Worm (Caenorhabditis elegans) whole organism, L1 larva: ENCODE results near the gene T27C5.10.

Source experiments
- C04F5.9 ChIP-seq: sonication (generic microtip); optimal IDR thresholded peaks from 2 replicates; lab custom pipeline; 2016; ENCODE audit warnings: missing genetic modification characterization, missing compliant biosample characterization
- C16A3.4 ChIP-seq: fragments of 150-350 bp; optimal IDR thresholded peaks from 2 replicates; lab custom pipeline; 2014; ENCODE audit warnings: missing biosample characterization, missing genetic modification characterization
- Y116A8C.19 ChIP-seq: sonication (generic microtip); optimal IDR thresholded peaks from 2 replicates; lab custom pipeline; 2016; ENCODE audit warnings: missing compliant biosample characterization, missing genetic modification characterization, borderline replicate concordance
- aha-1 ChIP-seq: fragments of 150-350 bp; optimal IDR thresholded peaks from 2 replicates; lab custom pipeline; 2014; ENCODE audit warnings: missing biosample characterization, missing genetic modification characterization
- alr-1 ChIP-seq: fragments of 200-800 bp; sonication (Bioruptor generic); optimal IDR thresholded peaks from 2 replicates; lab custom pipeline; 2018; ENCODE audit warnings: borderline replicate concordance, mild to moderate bottlenecking, missing genetic modification characterization, missing compliant biosample characterization
- ama-1 ChIP-seq: fragments of 150-350 bp; optimal IDR thresholded peaks from 2 replicates; lab custom pipeline; 2014
- blmp-1 ChIP-seq: fragments of 150-350 bp; optimal IDR thresholded peaks from 2 replicates; lab custom pipeline; 2014; ENCODE audit warnings: missing biosample characterization, missing genetic modification characterization
- ceh-88 ChIP-seq: fragments of 200-800 bp; sonication (Bioruptor generic); IDR thresholded peaks from 2 replicates; pipeline ENCODE4 v1.3.6; 2022; ENCODE audit warnings: missing genetic modification characterization, missing compliant biosample characterization
- ceh-90 ChIP-seq: sonication (generic microtip); optimal IDR thresholded peaks from 2 replicates; lab custom pipeline; 2016; ENCODE audit warnings: missing genetic modification characterization, missing compliant biosample characterization
- ces-1 ChIP-seq: fragments of 150-350 bp; optimal IDR thresholded peaks from 2 replicates; lab custom pipeline; 2014; ENCODE audit warnings: missing biosample characterization, missing genetic modification reagents, missing genetic modification characterization
- efl-1 ChIP-seq, 4 experiments: fragments of 150-350 bp; optimal IDR thresholded peaks in 3 of 4; peaks in 1 of 4; 1 replicate in 1 of 4; 2 replicates in 3 of 4; lab custom pipeline; 2014; ENCODE audit warnings: missing biosample characterization in 2 of 4, missing genetic modification characterization in 2 of 4, missing genetic modification reagents in 2 of 4
- egl-13 ChIP-seq: sonication (generic microtip); optimal IDR thresholded peaks from 2 replicates; lab custom pipeline; 2016; ENCODE audit warnings: missing genotype, missing genetic modification reagents, missing genetic modification characterization, missing compliant biosample characterization
- elt-2 ChIP-seq: sonication (generic microtip); optimal IDR thresholded peaks from 2 replicates; lab custom pipeline; 2016; ENCODE audit warnings: missing genetic modification characterization, mild to moderate bottlenecking, inconsistent platforms, missing compliant biosample characterization, missing genetic modification reagents
- ets-5 ChIP-seq: fragments of 200-800 bp; sonication (Bioruptor generic); IDR thresholded peaks from 2 replicates; pipeline ENCODE4 v1.3.6; 2022; ENCODE audit warnings: missing genetic modification characterization, missing compliant biosample characterization
- fkh-10 ChIP-seq: sonication (generic microtip); optimal IDR thresholded peaks from 2 replicates; lab custom pipeline; 2017; ENCODE audit warnings: missing biosample characterization, missing genetic modification reagents, missing genetic modification characterization
- grh-1 ChIP-seq: fragments of 200-800 bp; sonication (Bioruptor generic); IDR thresholded peaks from 2 replicates; pipeline ENCODE4 v1.3.6; 2022; ENCODE audit warnings: missing genetic modification reagents, missing genetic modification characterization, missing compliant biosample characterization
- lin-14 ChIP-seq: fragments of 200-800 bp; sonication (Bioruptor generic); optimal IDR thresholded peaks from 2 replicates; lab custom pipeline; 2018; ENCODE audit warnings: mild to moderate bottlenecking, missing genetic modification characterization, moderate library complexity, missing compliant biosample characterization
- lin-35 ChIP-seq, 2 experiments: fragments of 150-350 bp; optimal IDR thresholded peaks; 2 replicates each; lab custom pipeline; 2014; ENCODE audit warnings: missing biosample characterization in 2 of 2, missing genetic modification characterization in 2 of 2, missing genetic modification reagents in 2 of 2
- lin-39 ChIP-seq: fragments of 150-350 bp; optimal IDR thresholded peaks from 2 replicates; lab custom pipeline; 2014; ENCODE audit warnings: missing biosample characterization, missing genetic modification reagents, missing genetic modification characterization
- lir-3 ChIP-seq: sonication (generic microtip); optimal IDR thresholded peaks from 2 replicates; lab custom pipeline; 2016; ENCODE audit warnings: mild to moderate bottlenecking, missing genetic modification characterization, moderate library complexity, missing compliant biosample characterization; ENCODE audit not compliant: poor library complexity
- lsy-2 ChIP-seq, 2 experiments: fragments of 150-350 bp; optimal IDR thresholded peaks; 2 replicates each; lab custom pipeline; 2014; ENCODE audit warnings: missing biosample characterization in 2 of 2, missing genetic modification characterization in 2 of 2
- mef-2 ChIP-seq: fragments of 150-350 bp; optimal IDR thresholded peaks from 2 replicates; lab custom pipeline; 2014; ENCODE audit warnings: missing biosample characterization, missing genetic modification characterization
- mep-1 ChIP-seq: fragments of 150-350 bp; optimal IDR thresholded peaks from 2 replicates; lab custom pipeline; 2014; ENCODE audit warnings: missing biosample characterization, missing genetic modification characterization
- nhr-20 ChIP-seq: sonication (generic microtip); optimal IDR thresholded peaks from 2 replicates; lab custom pipeline; 2016; ENCODE audit warnings: mild to moderate bottlenecking, missing genetic modification characterization, missing compliant biosample characterization
- nhr-237 ChIP-seq: fragments of 150-350 bp; optimal IDR thresholded peaks from 2 replicates; lab custom pipeline; 2014; ENCODE audit warnings: missing biosample characterization, missing genetic modification characterization
- nhr-71 ChIP-seq: sonication (generic microtip); optimal IDR thresholded peaks from 2 replicates; lab custom pipeline; 2016; ENCODE audit warnings: mild to moderate bottlenecking, missing genetic modification characterization, moderate library complexity, missing compliant biosample characterization
- nhr-76 ChIP-seq: sonication (generic microtip); optimal IDR thresholded peaks from 2 replicates; lab custom pipeline; 2017; ENCODE audit warnings: missing biosample characterization, missing genetic modification characterization
- nhr-77 ChIP-seq: fragments of 150-350 bp; optimal IDR thresholded peaks from 2 replicates; lab custom pipeline; 2014; ENCODE audit warnings: missing biosample characterization, missing genetic modification characterization
- nhr-85 ChIP-seq: sonication (generic microtip); peaks from one replicate; lab custom pipeline; 2016; ENCODE audit warnings: missing genetic modification characterization, inconsistent platforms, missing compliant biosample characterization
- pag-3 ChIP-seq: sonication (generic microtip); optimal IDR thresholded peaks from 2 replicates; lab custom pipeline; 2017; ENCODE audit warnings: missing genetic modification characterization, mild to moderate bottlenecking, missing compliant biosample characterization, antibody characterized with exemption, borderline replicate concordance; ENCODE audit not compliant: insufficient read depth
- pqm-1 ChIP-seq: sonication (generic microtip); optimal IDR thresholded peaks from 3 replicates; lab custom pipeline; 2017; ENCODE audit warnings: missing biosample characterization, missing genetic modification characterization
- skn-1 ChIP-seq: fragments of 150-350 bp; optimal IDR thresholded peaks from 2 replicates; lab custom pipeline; 2014; ENCODE audit warnings: missing biosample characterization, missing genetic modification characterization
- sptf-1 ChIP-seq: fragments of 150-350 bp; optimal IDR thresholded peaks from 2 replicates; lab custom pipeline; 2014; ENCODE audit warnings: missing biosample characterization, missing genetic modification characterization
- sup-37 ChIP-seq: fragments of 200-800 bp; sonication (Bioruptor generic); optimal IDR thresholded peaks from 2 replicates; lab custom pipeline; 2018; ENCODE audit warnings: mild to moderate bottlenecking, missing genetic modification characterization, missing compliant biosample characterization
- swsn-7 ChIP-seq: sonication (generic microtip); optimal IDR thresholded peaks from 2 replicates; lab custom pipeline; 2016; ENCODE audit warnings: missing genetic modification characterization, missing compliant biosample characterization
- tlp-1 ChIP-seq: fragments of 150-350 bp; optimal IDR thresholded peaks from 2 replicates; lab custom pipeline; 2014; ENCODE audit warnings: missing biosample characterization, missing genetic modification characterization
- unc-62 ChIP-seq: fragments of 150-350 bp; optimal IDR thresholded peaks from 2 replicates; lab custom pipeline; 2014; ENCODE audit warnings: missing biosample characterization, missing genetic modification reagents, missing genetic modification characterization
- ztf-11 ChIP-seq, 2 experiments: sonication (generic microtip); optimal IDR thresholded peaks; 2 replicates each; lab custom pipeline; 2016 to 2017; ENCODE audit warnings: missing genetic modification characterization in 2 of 2, missing biosample characterization in 1 of 2, missing compliant biosample characterization in 1 of 2

T27C5.10 gene

DNA sequence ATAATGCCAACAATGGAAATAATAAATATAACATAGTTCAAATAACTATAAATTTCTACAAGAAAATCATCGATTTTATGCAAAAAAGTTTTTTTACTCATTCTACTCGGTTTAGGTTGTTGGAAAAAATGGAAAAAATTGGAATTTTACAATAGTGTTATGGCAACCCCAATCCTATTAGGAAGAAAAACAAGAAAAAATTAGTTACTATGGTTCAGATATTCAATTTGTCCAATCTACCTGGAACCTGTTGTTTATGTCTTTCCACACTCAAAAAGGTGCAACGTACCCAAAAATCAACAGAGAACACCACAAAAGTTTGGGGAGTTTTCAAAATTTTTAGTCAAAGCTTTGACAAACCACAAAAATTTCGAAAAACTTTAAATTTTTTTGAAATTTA, at the start of gene T27C5.10:
Gene T27C5.10, minus strand, starts transcription at position 101 of the 400 bp plus-strand sequence.
- TF ChIP-seq ama-1 (lab: Kevin White, UChicago) (no peak), lin-14 (no peak), elt-2 (no peak), mep-1 (no peak), blmp-1 (tag; lab: Kevin White, UChicago) (no peak), ceh-90 (no peak), unc-62 (GFP tag; lab: Kevin White, UChicago) (no peak), nhr-20 (tag; lab: Kevin White, UChicago) (no peak)

DNA sequence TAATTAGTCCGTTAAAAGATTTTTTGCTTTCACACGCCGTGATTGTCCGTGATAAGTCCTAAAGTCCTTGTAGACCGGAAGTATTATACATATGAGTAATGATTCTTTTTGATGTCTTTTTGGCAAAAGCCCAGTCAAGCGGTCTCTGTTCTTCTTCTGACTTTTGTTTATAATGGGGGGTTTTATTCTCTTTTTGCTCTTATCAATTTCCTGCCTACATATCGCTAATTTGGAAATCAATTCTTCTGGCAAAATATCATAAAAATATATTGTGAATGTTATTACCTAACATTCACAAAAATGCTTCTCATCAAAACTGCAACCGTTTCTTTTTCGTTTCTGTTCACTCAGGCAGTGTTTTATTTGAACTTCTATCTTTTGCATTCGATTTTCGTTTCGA, 46.5 kb upstream of the T27C5.10 start, which contains the start of gene srbc-61:
Gene srbc-61, plus strand, starts transcription at position 301 of the 400 bp plus-strand sequence.
- no peak for TF ChIP-seq nhr-76

DNA sequence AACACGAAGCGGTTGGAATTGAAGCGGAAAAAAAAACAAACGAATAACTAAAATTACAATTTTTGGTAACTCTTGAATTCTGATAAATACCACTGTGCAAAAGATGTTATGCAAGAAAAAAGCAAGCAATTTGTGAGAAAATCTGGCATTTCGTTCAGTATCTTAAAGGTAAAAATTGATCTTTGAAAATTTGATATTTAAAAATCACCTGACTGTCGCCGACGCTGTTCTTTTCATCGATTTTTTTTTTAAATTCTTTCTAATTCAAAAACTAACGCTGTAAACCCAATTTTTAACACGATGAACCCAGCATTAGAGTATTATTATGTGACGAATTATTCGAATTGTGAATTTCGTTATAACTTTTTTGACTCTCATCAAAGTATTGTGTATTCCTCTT, 43.7 kb upstream of the T27C5.10 start, which contains the start of gene srh-123:
Gene srh-123, plus strand, starts transcription at position 301 of the 400 bp plus-strand sequence.
- TF ChIP-seq alr-1 (tag; lab: Kevin White, UChicago): no peak
- TF ChIP-seq tlp-1 (tag; lab: Kevin White, UChicago): no peak
- no peak for TF ChIP-seq elt-2
- no peak for TF ChIP-seq aha-1
- TF ChIP-seq ets-5: no peak
- TF ChIP-seq grh-1 (GFP tag; lab: Robert Waterston, UW): no peak
- TF ChIP-seq lin-35 (GFP tag; optimal IDR thresholded peaks at IDR 0.05; lab: Kevin White, UChicago): no peak
- TF ChIP-seq mep-1: no peak
- no peak for TF ChIP-seq sup-37 (GFP tag; lab: Kevin White, UChicago)
- no peak for TF ChIP-seq swsn-7 (tag; lab: Kevin White, UChicago)
- TF ChIP-seq nhr-85 (tag; lab: Kevin White, UChicago): no peak
- TF ChIP-seq fkh-10 (GFP tag; lab: Kevin White, UChicago): no peak
- TF ChIP-seq Y116A8C.19 (tag; lab: Kevin White, UChicago): no peak
- no peak for TF ChIP-seq pag-3
- no peak for TF ChIP-seq unc-62 (GFP tag; lab: Kevin White, UChicago)
- no peak for TF ChIP-seq skn-1 (tag; lab: Kevin White, UChicago)
- no peak for TF ChIP-seq pqm-1
- TF ChIP-seq ceh-88: no peak
- no peak for TF ChIP-seq mef-2
- TF ChIP-seq lir-3 (tag; lab: Kevin White, UChicago): no peak

DNA sequence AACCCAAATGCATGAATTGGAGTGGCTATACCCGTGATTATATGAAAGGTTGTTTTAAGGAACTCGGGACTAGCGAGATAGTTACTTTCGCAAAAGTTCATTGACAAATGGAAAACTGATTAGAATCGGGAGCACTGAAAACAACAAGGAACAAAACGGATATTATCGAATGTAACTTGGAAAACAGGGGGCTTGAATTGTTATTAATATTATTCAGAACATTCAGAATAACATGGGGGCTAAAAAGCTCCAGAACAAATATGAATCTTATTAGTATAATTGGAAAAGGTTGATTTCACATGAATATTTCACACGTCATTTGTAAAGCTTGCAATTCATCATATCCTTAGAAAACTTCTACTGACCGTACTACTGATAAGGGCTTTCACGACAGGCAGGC, 41.6 kb upstream of the T27C5.10 start, which contains the start of gene srh-235:
Gene srh-235, minus strand, starts transcription at position 101 of the 400 bp plus-strand sequence.
- TF ChIP-seq blmp-1 (tag; lab: Kevin White, UChicago) (no peak), C04F5.9 (tag; lab: Kevin White, UChicago) (no peak), egl-13 (no peak), pag-3 (no peak), sptf-1 (tag; lab: Kevin White, UChicago) (no peak), efl-1 (optimal IDR thresholded peaks at IDR 0.05; lab: Kevin White, UChicago) (no peak), efl-1 (GFP tag; optimal IDR thresholded peaks at IDR 0.05 in 1 of 2; lab: Kevin White, UChicago) (no peak), lin-14 (no peak), C16A3.4 (tag; lab: Kevin White, UChicago) (no peak), alr-1 (tag; lab: Kevin White, UChicago) (no peak), nhr-71 (tag; lab: Kevin White, UChicago) (no peak), lsy-2 (tag; optimal IDR thresholded peaks at IDR 0.05; lab: Kevin White, UChicago) (no peak), nhr-77 (tag; lab: Kevin White, UChicago) (no peak), nhr-237 (tag; lab: Kevin White, UChicago) (no peak), lin-39 (tag; lab: Kevin White, UChicago) (no peak), nhr-76 (no peak), lir-3 (tag; lab: Kevin White, UChicago) (no peak), ces-1 (GFP tag; lab: Kevin White, UChicago) (no peak), ets-5 (no peak), grh-1 (GFP tag; lab: Robert Waterston, UW) (no peak), ztf-11 (tag; optimal IDR thresholded peaks at IDR 0.05; lab: Kevin White, UChicago) (no peak)
